Worm (Caenorhabditis elegans) whole organism, early embryonic: Measurements from ENCODE around the gene H04J21.1.

Experiments
- B0310.2 ChIP-seq: sonication (generic microtip); optimal IDR thresholded peaks from 2 replicates; lab custom pipeline; 2016; ENCODE audit warnings: mild to moderate bottlenecking, missing genetic modification characterization, missing compliant biosample characterization
- F13C5.2 ChIP-seq: sonication (generic microtip); optimal IDR thresholded peaks from 2 replicates; lab custom pipeline; 2017; ENCODE audit warnings: mild to moderate bottlenecking, missing genetic modification characterization, inconsistent platforms, missing compliant biosample characterization
- aly-1 ChIP-seq: sonication (generic microtip); optimal IDR thresholded peaks from 2 replicates; lab custom pipeline; 2016; ENCODE audit warnings: missing genetic modification characterization, missing compliant biosample characterization
- ama-1 ChIP-seq: fragments of 150-350 bp; optimal IDR thresholded peaks from 2 replicates; lab custom pipeline; 2014
- ceh-13 ChIP-seq: fragments of 200-800 bp; sonication (Bioruptor generic); optimal IDR thresholded peaks from 2 replicates; lab custom pipeline; 2018; ENCODE audit warnings: mild to moderate bottlenecking, missing genetic modification characterization, missing compliant biosample characterization
- ceh-36 ChIP-seq: sonication (generic microtip); optimal IDR thresholded peaks from 2 replicates; lab custom pipeline; 2016; ENCODE audit warnings: missing genetic modification characterization, inconsistent platforms, missing compliant biosample characterization
- ets-7 ChIP-seq: sonication (generic microtip); optimal IDR thresholded peaks from 2 replicates; lab custom pipeline; 2016; ENCODE audit warnings: missing genotype, missing genetic modification characterization, missing compliant biosample characterization
- flt-1 ChIP-seq: fragments of 200-800 bp; sonication (Bioruptor generic); IDR thresholded peaks from 2 replicates; pipeline ENCODE4 v1.3.6; 2022; ENCODE audit warnings: missing genetic modification characterization, missing compliant biosample characterization
- hmbx-1 ChIP-seq: sonication (generic microtip); optimal IDR thresholded peaks from 2 replicates; lab custom pipeline; 2016; ENCODE audit warnings: mild to moderate bottlenecking, missing genetic modification characterization, missing compliant biosample characterization
- hmg-4 ChIP-seq: fragments of 200-800 bp; sonication (Bioruptor generic); optimal IDR thresholded peaks from 2 replicates; lab custom pipeline; 2018; ENCODE audit warnings: mild to moderate bottlenecking, missing genetic modification characterization, missing compliant biosample characterization
- hnd-1 ChIP-seq: sonication (generic microtip); optimal IDR thresholded peaks from 2 replicates; lab custom pipeline; 2016; ENCODE audit warnings: missing genetic modification characterization, missing compliant biosample characterization
- pes-1 ChIP-seq: fragments of 200-800 bp; sonication (Bioruptor generic); IDR thresholded peaks from 2 replicates; pipeline ENCODE4 v1.3.6; 2022; ENCODE audit warnings: missing genetic modification reagents, missing genetic modification characterization, missing compliant biosample characterization
- scrt-1 ChIP-seq: fragments of 200-800 bp; sonication (Bioruptor generic); IDR thresholded peaks from 2 replicates; pipeline ENCODE4 v1.3.6; 2022; ENCODE audit warnings: missing genetic modification characterization, missing compliant biosample characterization
- sea-1 ChIP-seq: fragments of 200-800 bp; sonication (Bioruptor generic); conservative IDR thresholded peaks from 2 replicates; pipeline ENCODE4 v1.3.6; 2022; ENCODE audit warnings: missing genetic modification characterization, missing compliant biosample characterization
- tbx-11 ChIP-seq: fragments of 200-800 bp; sonication (Bioruptor generic); IDR thresholded peaks from 2 replicates; pipeline ENCODE4 v1.3.6; 2022; ENCODE audit warnings: missing genetic modification characterization, missing compliant biosample characterization
- tbx-37 ChIP-seq: fragments of 200-800 bp; sonication (Bioruptor generic); conservative IDR thresholded peaks from 2 replicates; pipeline ENCODE4 v1.3.6; 2022; ENCODE audit warnings: missing genetic modification reagents, missing genetic modification characterization, missing compliant biosample characterization
- tra-4 ChIP-seq: sonication (generic microtip); optimal IDR thresholded peaks from 2 replicates; lab custom pipeline; 2017; ENCODE audit warnings: missing genetic modification characterization, missing compliant biosample characterization

The H04J21.1 gene

ce11 chrIII:2371864-2372263, at the start of gene H04J21.1:
H04J21.1 (minus strand) TSS chrIII:2371964.
- no peak for TF ChIP-seq ama-1

- no peak for TF ChIP-seq pes-1
- TF ChIP-seq ceh-36 (tag; lab: Kevin White, UChicago): no peak
- TF ChIP-seq scrt-1 (GFP tag; lab: Robert Waterston, UW): no peak
- TF ChIP-seq tbx-11: no peak
- TF ChIP-seq B0310.2 (tag; lab: Kevin White, UChicago): no peak
Observed at ce11 chrIII:2421226-2421625, 49.5 kb upstream of the H04J21.1 start.

- no peak for TF ChIP-seq B0310.2 (tag; lab: Kevin White, UChicago)
- TF ChIP-seq hnd-1 (tag; lab: Kevin White, UChicago): no peak
- TF ChIP-seq flt-1 (GFP tag; lab: Robert Waterston, UW): no peak
- no peak for TF ChIP-seq tra-4 (tag; lab: Kevin White, UChicago)
- no peak for TF ChIP-seq scrt-1 (GFP tag; lab: Robert Waterston, UW)
- TF ChIP-seq ceh-36 (tag; lab: Kevin White, UChicago): no peak
- TF ChIP-seq aly-1 (tag; lab: Kevin White, UChicago): no peak
- no peak for TF ChIP-seq hmbx-1 (tag; lab: Kevin White, UChicago)
- no peak for TF ChIP-seq sea-1 (GFP tag; lab: Robert Waterston, UW)
- no peak for TF ChIP-seq hmg-4 (GFP tag; lab: Kevin White, UChicago)
- no peak for TF ChIP-seq F13C5.2 (tag; lab: Kevin White, UChicago)
- no peak for TF ChIP-seq tbx-11
- no peak for TF ChIP-seq tbx-37 (GFP tag; lab: Robert Waterston, UW)
Observed at ce11 chrIII:2419504-2419903, 47.7 kb upstream of the H04J21.1 start.

DNA sequence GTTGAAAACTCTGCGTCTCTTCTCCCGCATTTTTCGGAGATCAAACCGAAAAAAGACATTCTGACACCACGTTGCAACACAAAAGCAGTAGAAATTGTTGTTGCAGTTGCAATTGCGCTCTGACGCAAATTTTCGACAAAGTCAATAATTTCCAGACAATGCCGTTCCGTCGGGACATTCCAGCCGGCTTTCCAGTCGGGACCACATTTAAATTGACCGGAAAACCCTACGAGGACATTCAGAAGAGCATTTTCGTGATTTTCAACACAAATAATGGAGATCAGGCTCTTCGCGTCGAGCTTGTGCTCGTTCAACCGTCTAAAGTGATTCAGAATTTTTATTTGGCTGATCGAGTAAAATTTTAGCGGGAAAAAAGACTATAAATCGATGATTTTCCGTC, 47.2 kb upstream of the H04J21.1 start:
- TF ChIP-seq B0310.2 (tag; lab: Kevin White, UChicago): no peak
- TF ChIP-seq flt-1 (GFP tag; lab: Robert Waterston, UW): no peak
- TF ChIP-seq tbx-37 (GFP tag; lab: Robert Waterston, UW): no peak
- TF ChIP-seq ama-1: no peak
- TF ChIP-seq tbx-11: no peak
- no peak for TF ChIP-seq F13C5.2 (tag; lab: Kevin White, UChicago)
- no peak for TF ChIP-seq hnd-1 (tag; lab: Kevin White, UChicago)
- TF ChIP-seq ceh-36 (tag; lab: Kevin White, UChicago): no peak
- no peak for TF ChIP-seq ets-7 (tag; lab: Kevin White, UChicago)
- no peak for TF ChIP-seq hmg-4 (GFP tag; lab: Kevin White, UChicago)
- no peak for TF ChIP-seq hmbx-1 (tag; lab: Kevin White, UChicago)
- TF ChIP-seq sea-1 (GFP tag; lab: Robert Waterston, UW): no peak

ce11 chrIII:2418159-2418658, 46.4 kb upstream of the H04J21.1 start, which contains the start of the genes W04B5.5 and W04B5.3:
W04B5.5 (minus strand) TSS chrIII:2418209.
W04B5.3 (plus strand) TSS chrIII:2418514.
- TF ChIP-seq pes-1 (no peak), hnd-1 (tag; lab: Kevin White, UChicago) (no peak), flt-1 (GFP tag; lab: Robert Waterston, UW) (0 out of 2 replicates have a peak, but pooled peaks have one; percentile 19), hmbx-1 (tag; lab: Kevin White, UChicago) (no peak), tbx-37 (GFP tag; lab: Robert Waterston, UW) (no peak), F13C5.2 (tag; lab: Kevin White, UChicago) (peak; percentile 45), tbx-11 (no peak), sea-1 (GFP tag; lab: Robert Waterston, UW) (no peak), B0310.2 (tag; lab: Kevin White, UChicago) (no peak), hmg-4 (GFP tag; lab: Kevin White, UChicago) (no peak), scrt-1 (GFP tag; lab: Robert Waterston, UW) (no peak), ceh-13 (GFP tag; lab: Kevin White, UChicago) (no peak), tra-4 (tag; lab: Kevin White, UChicago) (no peak), ets-7 (tag; lab: Kevin White, UChicago) (no peak)

DNA sequence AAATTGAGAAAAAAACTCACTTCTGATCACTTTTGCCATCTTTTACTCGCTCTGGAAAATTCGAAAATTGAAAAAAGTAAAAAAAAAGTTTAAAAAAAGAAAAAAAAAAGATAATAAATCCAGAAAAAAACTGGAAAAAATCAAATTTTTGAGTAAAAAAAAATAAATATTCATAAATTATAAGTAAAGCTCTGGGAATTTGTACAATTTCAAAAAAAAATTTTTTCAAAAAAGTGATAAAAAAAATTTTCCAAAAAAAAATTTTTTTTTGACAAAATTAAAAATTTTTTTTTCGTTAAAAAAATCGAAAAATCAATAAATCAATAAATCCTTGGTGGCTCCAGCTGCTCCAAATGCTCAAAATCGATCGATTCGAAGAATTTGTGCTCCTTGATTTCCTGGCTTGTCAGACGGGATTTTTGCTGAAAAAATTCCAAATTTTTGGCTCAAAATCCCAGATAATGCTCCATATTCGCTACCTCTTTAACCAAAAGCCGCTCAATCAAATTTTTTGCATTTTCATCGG, 39.2 kb upstream of the H04J21.1 start, which contains the start of gene mrpl-30:
Gene mrpl-30 (minus strand): TSS at position 51 of the 526 bp plus-strand sequence.
- TF ChIP-seq hnd-1 (tag; lab: Kevin White, UChicago) (no peak), tra-4 (tag; lab: Kevin White, UChicago) (no peak), tbx-37 (GFP tag; lab: Robert Waterston, UW) (no peak), hmg-4 (GFP tag; lab: Kevin White, UChicago) (no peak), ets-7 (tag; lab: Kevin White, UChicago) (no peak), F13C5.2 (tag; lab: Kevin White, UChicago) (no peak), sea-1 (GFP tag; lab: Robert Waterston, UW) (no peak), B0310.2 (tag; lab: Kevin White, UChicago) (no peak), scrt-1 (GFP tag; lab: Robert Waterston, UW) (no peak), hmbx-1 (tag; lab: Kevin White, UChicago) (no peak), flt-1 (GFP tag; lab: Robert Waterston, UW) (no peak), ceh-13 (GFP tag; lab: Kevin White, UChicago) (no peak), ama-1 (no peak), ceh-36 (tag; lab: Kevin White, UChicago) (no peak), aly-1 (tag; lab: Kevin White, UChicago) (no peak), tbx-11 (no peak), pes-1 (no peak)
